Fruit fly (Drosophila melanogaster) whole organism, embryonic: ENCODE data around the gene RpL13.

ENCODE experiments used
- Atf6 ChIP-seq: fragments of 200-800 bp; sonication (Bioruptor generic); IDR thresholded peaks from 2 replicates; pipeline ENCODE4 v1.3.6; 2022; ENCODE audit warnings: missing biosample characterization, missing genetic modification characterization
- Blimp-1 ChIP-seq: fragments of 200-800 bp; sonication (Bioruptor generic); optimal IDR thresholded peaks from 3 replicates; lab custom pipeline; 2018; ENCODE audit warnings: missing biosample characterization, missing genetic modification characterization, mild to moderate bottlenecking, moderate library complexity, missing genetic modification reagents
- BtbVII ChIP-seq: fragments of 200-800 bp; sonication (Bioruptor generic); optimal IDR thresholded peaks from 3 replicates; lab custom pipeline; 2017; ENCODE audit warnings: missing biosample characterization, mild to moderate bottlenecking, missing genetic modification characterization
- CG10321 ChIP-seq: fragments of 200-800 bp; sonication (Bioruptor generic); IDR thresholded peaks from 2 replicates; pipeline ENCODE4 v1.3.6; 2022; ENCODE audit warnings: missing biosample characterization, missing genetic modification characterization
- CG11398 ChIP-seq: fragments of 200-800 bp; sonication (Bioruptor generic); optimal IDR thresholded peaks from 2 replicates; lab custom pipeline; 2016; ENCODE audit warnings: missing biosample characterization, missing genetic modification characterization
- CG12744 ChIP-seq: fragments of 200-800 bp; sonication (Bioruptor generic); optimal IDR thresholded peaks from 2 replicates; lab custom pipeline; 2016; ENCODE audit warnings: missing biosample characterization, missing genetic modification characterization
- CG14050 ChIP-seq: fragments of 200-800 bp; sonication (Bioruptor generic); IDR thresholded peaks from 3 replicates; pipeline ENCODE4 v1.3.6; 2022; ENCODE audit warnings: missing biosample characterization, missing genetic modification characterization
- CG17328 ChIP-seq: fragments of 200-800 bp; sonication (Bioruptor generic); IDR thresholded peaks from 2 replicates; pipeline ENCODE4 v1.3.6; 2022; ENCODE audit warnings: missing biosample characterization, missing genetic modification characterization
- CG17385 ChIP-seq: fragments of 200-800 bp; sonication (Bioruptor generic); optimal IDR thresholded peaks from 3 replicates; lab custom pipeline; 2018; ENCODE audit warnings: missing biosample characterization, mild to moderate bottlenecking, missing genetic modification characterization
- CG2116 ChIP-seq: fragments of 200-800 bp; sonication (Bioruptor generic); optimal IDR thresholded peaks from 3 replicates; lab custom pipeline; 2018; ENCODE audit warnings: missing biosample characterization, mild to moderate bottlenecking, missing genetic modification characterization
- CG2120 ChIP-seq: fragments of 200-800 bp; sonication (Bioruptor generic); optimal IDR thresholded peaks from 3 replicates; lab custom pipeline; 2016; ENCODE audit warnings: missing biosample characterization, missing genetic modification characterization
- CG33213 ChIP-seq: fragments of 200-800 bp; sonication (Bioruptor generic); optimal IDR thresholded peaks from 3 replicates; lab custom pipeline; 2016; ENCODE audit warnings: missing biosample characterization, missing genetic modification characterization
- CG3726 ChIP-seq: fragments of 200-800 bp; sonication (Bioruptor generic); IDR thresholded peaks from 3 replicates; pipeline ENCODE4, ENCODE4 v1.3.6; 2022; ENCODE audit warnings: missing biosample characterization, missing genetic modification characterization
- CG3847 ChIP-seq: fragments of 200-800 bp; sonication (Bioruptor generic); IDR thresholded peaks from 2 replicates; pipeline ENCODE4 v1.3.6; 2022; ENCODE audit warnings: missing biosample characterization, missing genetic modification characterization
- CG4328 ChIP-seq: fragments of 200-800 bp; sonication (Bioruptor generic); optimal IDR thresholded peaks from 3 replicates; lab custom pipeline; 2017; ENCODE audit warnings: missing biosample characterization, missing genetic modification reagents, missing genetic modification characterization
- CG8478 ChIP-seq: fragments of >200 bp; optimal IDR thresholded peaks from 2 replicates; lab custom pipeline; 2018
- CG9437 ChIP-seq: fragments of 200-800 bp; sonication (Bioruptor generic); optimal IDR thresholded peaks from 2 replicates; lab custom pipeline; 2018; ENCODE audit warnings: missing biosample characterization, mild to moderate bottlenecking, missing genetic modification characterization
- CG9817 ChIP-seq: fragments of 200-800 bp; sonication (Bioruptor generic); optimal IDR thresholded peaks from 2 replicates; lab custom pipeline; 2018; ENCODE audit warnings: missing biosample characterization, mild to moderate bottlenecking, missing genetic modification characterization, moderate library complexity
- Dip3 ChIP-seq: fragments of 200-800 bp; sonication (Bioruptor generic); optimal IDR thresholded peaks from 3 replicates; lab custom pipeline; 2016; ENCODE audit warnings: missing biosample characterization, missing genetic modification characterization
- E2f2 ChIP-seq: fragments of 200-800 bp; sonication (Bioruptor generic); IDR thresholded peaks from 2 replicates; pipeline ENCODE4 v1.3.6; 2022; ENCODE audit warnings: missing biosample characterization, missing genetic modification characterization
- HLH54F ChIP-seq: fragments of 200-800 bp; sonication (Bioruptor generic); optimal IDR thresholded peaks from 3 replicates; lab custom pipeline; 2016; ENCODE audit warnings: missing biosample characterization, missing genetic modification characterization
- Hmx ChIP-seq: fragments of 200-800 bp; sonication (Bioruptor generic); optimal IDR thresholded peaks from 2 replicates; lab custom pipeline; 2016; ENCODE audit warnings: missing biosample characterization, missing genetic modification characterization
- Hsf ChIP-seq: fragments of 200-800 bp; sonication (Bioruptor generic); optimal IDR thresholded peaks from 3 replicates; lab custom pipeline; 2016; ENCODE audit warnings: missing biosample characterization, missing genetic modification characterization
- Sry-δ ChIP-seq: fragments of 200-800 bp; sonication (Bioruptor generic); optimal IDR thresholded peaks from 2 replicates; lab custom pipeline; 2016; ENCODE audit warnings: missing biosample characterization, missing genetic modification characterization
- TFAM ChIP-seq: fragments of 200-800 bp; sonication (Bioruptor generic); optimal IDR thresholded peaks from 2 replicates; lab custom pipeline; 2017; ENCODE audit warnings: missing biosample characterization, missing genetic modification characterization, inconsistent platforms
- Usf ChIP-seq: fragments of 200-800 bp; sonication (Bioruptor generic); optimal IDR thresholded peaks from 2 replicates; lab custom pipeline; 2017; ENCODE audit warnings: missing genotype, missing biosample characterization, missing genetic modification characterization
- ap ChIP-seq: fragments of 200-800 bp; sonication (Bioruptor generic); IDR thresholded peaks from 2 replicates; pipeline ENCODE4 v1.3.6; 2022; ENCODE audit warnings: missing biosample characterization, missing genetic modification characterization
- bsh ChIP-seq, 2 experiments: fragments of 200-800 bp; sonication (Bioruptor generic); optimal IDR thresholded peaks; 2 replicates each; lab custom pipeline; 2017 to 2018; ENCODE audit warnings: mild to moderate bottlenecking in 2 of 2, missing biosample characterization in 2 of 2, missing genetic modification characterization in 2 of 2, moderate library complexity in 1 of 2
- cato ChIP-seq: fragments of 200-800 bp; sonication (Bioruptor generic); optimal IDR thresholded peaks from 2 replicates; lab custom pipeline; 2016; ENCODE audit warnings: missing biosample characterization, missing genetic modification characterization, borderline replicate concordance
- cg ChIP-seq: fragments of 200-800 bp; sonication (Bioruptor generic); optimal IDR thresholded peaks from 3 replicates; lab custom pipeline; 2019; ENCODE audit warnings: missing biosample characterization, mild to moderate bottlenecking, missing genetic modification characterization, moderate library complexity
- chn ChIP-seq: fragments of 200-800 bp; sonication (Bioruptor generic); optimal IDR thresholded peaks from 2 replicates; lab custom pipeline; 2016; ENCODE audit warnings: missing biosample characterization, missing genetic modification characterization
- cwo ChIP-seq: fragments of 200-800 bp; sonication (Bioruptor generic); optimal IDR thresholded peaks from 3 replicates; lab custom pipeline; 2017; ENCODE audit warnings: missing biosample characterization, missing genetic modification characterization, mild to moderate bottlenecking, moderate library complexity, missing genetic modification reagents
- exex ChIP-seq: fragments of 200-800 bp; sonication (Bioruptor generic); optimal IDR thresholded peaks from 4 replicates; lab custom pipeline; 2018; ENCODE audit warnings: missing biosample characterization, mild to moderate bottlenecking, missing genetic modification characterization, moderate library complexity
- fd96Cb ChIP-seq: fragments of 200-800 bp; sonication (Bioruptor generic); optimal IDR thresholded peaks from 2 replicates; lab custom pipeline; 2018; ENCODE audit warnings: missing biosample characterization, mild to moderate bottlenecking, missing genetic modification characterization, moderate library complexity
- gfzf ChIP-seq: fragments of 200-800 bp; sonication (Bioruptor generic); optimal IDR thresholded peaks from 2 replicates; lab custom pipeline; 2016; ENCODE audit warnings: missing biosample characterization, mild to moderate bottlenecking, missing genetic modification characterization, moderate library complexity
- gro ChIP-seq: fragments of 200-800 bp; sonication (Bioruptor generic); optimal IDR thresholded peaks from 2 replicates; lab custom pipeline; 2016; ENCODE audit warnings: missing biosample characterization, missing genetic modification characterization
- her ChIP-seq: fragments of 200-800 bp; sonication (Bioruptor generic); optimal IDR thresholded peaks from 2 replicates; lab custom pipeline; 2016; ENCODE audit warnings: missing biosample characterization, missing genetic modification characterization
- jing ChIP-seq: fragments of 200-800 bp; sonication (Bioruptor generic); optimal IDR thresholded peaks from 2 replicates; lab custom pipeline; 2018; ENCODE audit warnings: missing biosample characterization, mild to moderate bottlenecking, missing genetic modification characterization
- jumu ChIP-seq: fragments of 200-800 bp; sonication (Bioruptor generic); optimal IDR thresholded peaks from 3 replicates; lab custom pipeline; 2016; ENCODE audit warnings: missing biosample characterization, missing genetic modification characterization
- lmd ChIP-seq: fragments of 200-800 bp; sonication (Bioruptor generic); IDR thresholded peaks from 2 replicates; pipeline ENCODE4 v1.3.6; 2022; ENCODE audit warnings: missing biosample characterization, missing genetic modification characterization
- peb ChIP-seq: fragments of 200-800 bp; sonication (Bioruptor generic); IDR thresholded peaks from 2 replicates; pipeline ENCODE4 v1.3.6; 2022; ENCODE audit warnings: missing biosample characterization, missing genetic modification characterization
- pho ChIP-seq: fragments of 200-800 bp; sonication (Bioruptor generic); optimal IDR thresholded peaks from 2 replicates; lab custom pipeline; 2016; ENCODE audit warnings: missing biosample characterization, missing genetic modification characterization
- phol ChIP-seq: fragments of 200-800 bp; sonication (Bioruptor generic); optimal IDR thresholded peaks from 3 replicates; lab custom pipeline; 2018; ENCODE audit warnings: missing biosample characterization, mild to moderate bottlenecking, missing genetic modification characterization, moderate library complexity
- prd ChIP-seq, 3 experiments: fragments of >200 bp in 2 of 3; fragments of 200-800 bp in 1 of 3; sonication (Bioruptor generic) in 1 of 3; optimal IDR thresholded peaks in 2 of 3; IDR thresholded peaks in 1 of 3; 2 replicates in 2 of 3; 3 replicates in 1 of 3; pipeline versions ENCODE4 v1.3.6 to Lab custom; 2017 to 2022; ENCODE audit warnings: missing biosample characterization in 1 of 3, missing genetic modification characterization in 1 of 3
- schlank ChIP-seq: fragments of 200-800 bp; sonication (Bioruptor generic); optimal IDR thresholded peaks from 2 replicates; lab custom pipeline; 2018; ENCODE audit warnings: missing biosample characterization, mild to moderate bottlenecking, missing genetic modification characterization
- sens ChIP-seq: fragments of 200-800 bp; sonication (Bioruptor generic); peaks from one replicate; lab custom pipeline; 2016; ENCODE audit warnings: missing biosample characterization, missing genetic modification characterization
- sim ChIP-seq: fragments of 200-800 bp; sonication (Bioruptor generic); IDR thresholded peaks from 2 replicates; pipeline ENCODE4 v1.3.6; 2022; ENCODE audit warnings: missing biosample characterization, missing genetic modification characterization
- stc ChIP-seq: fragments of 200-800 bp; sonication (Bioruptor generic); IDR thresholded peaks from 2 replicates; pipeline ENCODE4 v1.3.6; 2022; ENCODE audit warnings: missing biosample characterization, missing genetic modification characterization
- tgo ChIP-seq: fragments of 200-800 bp; sonication (Bioruptor generic); IDR thresholded peaks from 3 replicates; pipeline ENCODE4 v1.3.6; 2022; ENCODE audit warnings: missing biosample characterization, missing genetic modification characterization
- ttk ChIP-seq: fragments of 200-800 bp; sonication (Bioruptor generic); IDR thresholded peaks from 2 replicates; pipeline ENCODE4 v2.1.2; 2022; ENCODE audit warnings: missing biosample characterization, missing genetic modification characterization
- unpg ChIP-seq: fragments of 200-800 bp; sonication (Bioruptor generic); optimal IDR thresholded peaks from 3 replicates; lab custom pipeline; 2018; ENCODE audit warnings: missing biosample characterization, mild to moderate bottlenecking, missing genetic modification characterization, moderate library complexity

Gene RpL13

dm6 chr2L:9921401-9921800 lies 45.7 kb upstream of the RpL13 start, which contains the start of gene CG4592 (continued):
- TF ChIP-seq phol (tag; lab: Kevin White, UChicago) (peak; percentile 71), sim (GFP tag; lab: Robert Waterston, UW) (no peak), schlank (peak; percentile 39), Hsf (GFP tag; lab: Kevin White, UChicago) (peak; percentile 72), CG17328 (GFP tag; lab: Robert Waterston, UW) (0 out of 2 replicates have a peak, but pooled peaks have one; percentile 32), E2f2 (GFP tag; lab: Robert Waterston, UW) (peak; percentile 60), cwo (GFP tag; lab: Kevin White, UChicago) (peak; percentile 14), CG14050 (0 out of 3 replicates have a peak, but pooled peaks have one; percentile 32), CG9437 (GFP tag; lab: Kevin White, UChicago) (peak; percentile 41), fd96Cb (tag; lab: Kevin White, UChicago) (peak; percentile 41), cg (no peak), cato (peak; percentile 24), CG4328 (GFP tag; lab: Kevin White, UChicago) (peak; percentile 2), jumu (GFP tag; lab: Kevin White, UChicago) (peak; percentile 30), gro (GFP tag; lab: Kevin White, UChicago) (peak; percentile 67), jing (GFP tag; lab: Kevin White, UChicago) (no peak), CG10321 (GFP tag; lab: Robert Waterston, UW) (peak; percentile 32; the same call in 1 of the 2 replicates), CG8478 (lab: Kevin White, UChicago) (no peak), her (GFP tag; lab: Kevin White, UChicago) (peak; percentile 45), ap (0 out of 2 replicates have a peak, but pooled peaks have one; percentile 21), CG33213 (peak; percentile 12), CG17385 (GFP tag; lab: Kevin White, UChicago) (peak; percentile 57), ttk (GFP tag; lab: Robert Waterston, UW) (no peak), Atf6 (GFP tag; lab: Robert Waterston, UW) (peak; percentile 72), sens (GFP tag; lab: Kevin White, UChicago) (peak; percentile 90), bsh (GFP tag; optimal IDR thresholded peaks at IDR 0.05; lab: Kevin White, UChicago) (peak in 1 of 2 experiments; percentile 70), lmd (GFP tag; lab: Robert Waterston, UW) (peak; percentile 57; the same call in 1 of the 2 replicates), pho (GFP tag; lab: Kevin White, UChicago) (no peak), tgo (GFP tag; lab: Robert Waterston, UW) (peak; percentile 63), CG11398 (no peak), unpg (GFP tag; lab: Kevin White, UChicago) (no peak), BtbVII (GFP tag; lab: Kevin White, UChicago) (peak; percentile 36), HLH54F (GFP tag; lab: Kevin White, UChicago) (peak; percentile 29), CG2120 (GFP tag; lab: Kevin White, UChicago) (peak; percentile 71), Sry-δ (GFP tag; lab: Kevin White, UChicago) (no peak), CG12744 (peak; percentile 22), chn (peak; percentile 42), prd (optimal IDR thresholded peaks at IDR 0.05; lab: Kevin White, UChicago) (no peak), prd (GFP tag; IDR thresholded peaks at IDR 0.05; lab: Robert Waterston, UW) (peak; percentile 53; the same call in 2 of the 3 replicates), Dip3 (GFP tag; lab: Kevin White, UChicago) (peak; percentile 18), exex (tag; lab: Kevin White, UChicago) (peak; percentile 52), CG3847 (GFP tag; lab: Robert Waterston, UW) (peak; percentile 40; the same call in 1 of the 2 replicates), CG2116 (GFP tag; lab: Kevin White, UChicago) (peak; percentile 38), Blimp-1 (GFP tag; lab: Kevin White, UChicago) (peak; percentile 51), Hmx (peak; percentile 25), stc (GFP tag; lab: Robert Waterston, UW) (0 out of 2 replicates have a peak, but pooled peaks have one; percentile 17), CG3726 (GFP tag; lab: Robert Waterston, UW) (no peak), CG9817 (tag; lab: Kevin White, UChicago) (peak; percentile 40), gfzf (GFP tag; lab: Kevin White, UChicago) (no peak), TFAM (no peak), Usf (GFP tag; lab: Kevin White, UChicago) (peak; percentile 22), peb (no peak)
